Fruit fly (Drosophila melanogaster) whole organism, pupa: Measurements from ENCODE around the gene Ho.
A peak's percentile ranks its signal among the peaks of the same experiment; 100 is the strongest.

ENCODE experiments used
- CG34367 ChIP-seq: fragments of 200-800 bp; sonication (Bioruptor generic); optimal IDR thresholded peaks from 2 replicates; lab custom pipeline; 2018; ENCODE audit warnings: missing biosample characterization, mild to moderate bottlenecking, missing genetic modification characterization
- EcR ChIP-seq: fragments of 200-800 bp; sonication (Bioruptor generic); optimal IDR thresholded peaks from 3 replicates; lab custom pipeline; 2019; ENCODE audit warnings: missing biosample characterization, missing genetic modification characterization, mild to moderate bottlenecking, moderate library complexity, missing genetic modification reagents
- Ets98B ChIP-seq: fragments of 200-800 bp; sonication (Bioruptor generic); IDR thresholded peaks from 2 replicates; pipeline ENCODE4 v1.3.6; 2022; ENCODE audit warnings: missing biosample characterization, missing genetic modification characterization
- Pif1B ChIP-seq: fragments of 200-800 bp; sonication (Bioruptor generic); optimal IDR thresholded peaks from 3 replicates; lab custom pipeline; 2016; ENCODE audit warnings: missing biosample characterization, missing genetic modification characterization
- fd96Ca ChIP-seq: fragments of 200-800 bp; sonication (Bioruptor generic); IDR thresholded peaks from 3 replicates; pipeline ENCODE4 v1.3.6; 2022; ENCODE audit warnings: missing biosample characterization, missing genetic modification characterization
- gl ChIP-seq: fragments of 200-800 bp; sonication (Bioruptor generic); optimal IDR thresholded peaks from 2 replicates; lab custom pipeline; 2018; ENCODE audit warnings: missing biosample characterization, mild to moderate bottlenecking, missing genetic modification characterization

- TF ChIP-seq EcR (GFP tag; lab: Kevin White, UChicago): peak; percentile 63
- no peak for TF ChIP-seq gl (tag; lab: Kevin White, UChicago)
- no peak for TF ChIP-seq Ets98B (GFP tag; lab: Robert Waterston, UW)
- TF ChIP-seq CG34367: no peak
- TF ChIP-seq Pif1B: no peak
- no peak for TF ChIP-seq fd96Ca (GFP tag; lab: Robert Waterston, UW)
Measured at dm6 chr3R:11663441-11663840, 16.1 kb upstream of the Ho start.
